Fruit fly (Drosophila melanogaster): ENCODE data around the gene CG32052.

- no peak for TF ChIP-seq CTCF (optimal IDR thresholded peaks at IDR 0.05)
- no peak for TF ChIP-seq CG8478 (optimal IDR thresholded peaks at IDR 0.05)
These were observed 61.9 kb downstream of the CG32052 start for dm6 chr3L:9848744-9849143.
